Worm (Caenorhabditis elegans) whole organism, young adult: ENCODE measurements around the gene ntl-9.
"Not testable (repeated sequence)": the region's sequence is repeated elsewhere in the genome, so short reads cannot be mapped to it uniquely, and the experiment has no call there.

Source experiments
- B0035.1 ChIP-seq: sonication (generic microtip); optimal IDR thresholded peaks from 2 replicates; lab custom pipeline; 2016; ENCODE audit warnings: missing genetic modification characterization, mild to moderate bottlenecking, missing compliant biosample characterization, missing genotype, missing genetic modification reagents
- C06A6.2 ChIP-seq: fragments of 200-800 bp; sonication (Bioruptor generic); conservative IDR thresholded peaks from 2 replicates; pipeline ENCODE4 v1.3.6; 2022; ENCODE audit warnings: missing genetic modification characterization, missing compliant biosample characterization
- C17E4.6 ChIP-seq: fragments of 200-800 bp; sonication (Bioruptor generic); IDR thresholded peaks from 2 replicates; pipeline ENCODE4 v1.3.6; 2022; ENCODE audit warnings: missing genetic modification reagents, missing genetic modification characterization, missing compliant biosample characterization
- F33H1.4 ChIP-seq: fragments of 200-800 bp; sonication (Bioruptor generic); IDR thresholded peaks from 2 replicates; pipeline ENCODE4 v1.3.6; 2022; ENCODE audit warnings: missing genetic modification reagents, missing genetic modification characterization, missing compliant biosample characterization
- F57C9.4 ChIP-seq: sonication (generic microtip); optimal IDR thresholded peaks from 2 replicates; lab custom pipeline; 2017; ENCODE audit warnings: mild to moderate bottlenecking, missing genetic modification characterization, missing compliant biosample characterization
- K11D2.4 ChIP-seq: fragments of 200-800 bp; sonication (Bioruptor generic); IDR thresholded peaks from 2 replicates; pipeline ENCODE4 v1.3.6; 2022; ENCODE audit warnings: missing genetic modification reagents, missing genetic modification characterization, missing compliant biosample characterization
- Y67H2A.10 ChIP-seq: fragments of 200-800 bp; sonication (Bioruptor generic); conservative IDR thresholded peaks from 2 replicates; pipeline ENCODE4 v1.3.6; 2022; ENCODE audit warnings: missing genetic modification reagents, missing genetic modification characterization, missing compliant biosample characterization
- Y95B8A.8 ChIP-seq: fragments of 200-800 bp; sonication (Bioruptor generic); IDR thresholded peaks from 2 replicates; pipeline ENCODE4 v1.3.6; 2022; ENCODE audit warnings: missing genetic modification reagents, missing genetic modification characterization, missing compliant biosample characterization
- akir-1 ChIP-seq: fragments of 200-800 bp; sonication (Bioruptor generic); optimal IDR thresholded peaks from 2 replicates; lab custom pipeline; 2018; ENCODE audit warnings: mild to moderate bottlenecking, missing genetic modification characterization, moderate library complexity, missing compliant biosample characterization
- athp-1 ChIP-seq: sonication (generic microtip); optimal IDR thresholded peaks from 2 replicates; lab custom pipeline; 2017; ENCODE audit warnings: mild to moderate bottlenecking, missing genetic modification characterization, missing compliant biosample characterization
- attf-3 ChIP-seq: fragments of 200-800 bp; sonication (Bioruptor generic); conservative IDR thresholded peaks from 2 replicates; pipeline ENCODE4 v1.3.6; 2022; ENCODE audit warnings: missing genetic modification reagents, missing genetic modification characterization, missing compliant biosample characterization
- attf-5 ChIP-seq: fragments of 200-800 bp; sonication (Bioruptor generic); optimal IDR thresholded peaks from 2 replicates; lab custom pipeline; 2018; ENCODE audit warnings: mild to moderate bottlenecking, missing genetic modification characterization, missing compliant biosample characterization
- cebp-1 ChIP-seq, 2 experiments: fragments of 200-800 bp in 1 of 2; sonication (Bioruptor generic) in 1 of 2; sonication (generic microtip) in 1 of 2; IDR thresholded peaks in 1 of 2; optimal IDR thresholded peaks in 1 of 2; 2 replicates each; pipeline versions ENCODE4 v1.3.6 to Lab custom; 2017 to 2022; ENCODE audit warnings: missing compliant biosample characterization in 2 of 2, missing genetic modification characterization in 2 of 2, mild to moderate bottlenecking in 1 of 2, missing genetic modification reagents in 1 of 2, moderate library complexity in 1 of 2
- cebp-2 ChIP-seq: fragments of 200-800 bp; sonication (Bioruptor generic); IDR thresholded peaks from 2 replicates; pipeline ENCODE4 v1.3.6; 2022; ENCODE audit warnings: missing genetic modification characterization, missing compliant biosample characterization
- ceh-100 ChIP-seq: fragments of 200-800 bp; sonication (Bioruptor generic); IDR thresholded peaks from 2 replicates; pipeline ENCODE4 v1.3.6; 2022; ENCODE audit warnings: missing genetic modification reagents, missing genetic modification characterization, missing compliant biosample characterization
- ceh-40 ChIP-seq: fragments of 200-800 bp; sonication (Bioruptor generic); IDR thresholded peaks from 2 replicates; pipeline ENCODE4 v1.3.6; 2022; ENCODE audit warnings: missing genetic modification characterization, missing compliant biosample characterization
- ceh-91 ChIP-seq: fragments of 200-800 bp; sonication (Bioruptor generic); IDR thresholded peaks from 2 replicates; pipeline ENCODE4 v1.3.6; 2022; ENCODE audit warnings: missing genetic modification reagents, missing genetic modification characterization, missing compliant biosample characterization
- dpl-1 ChIP-seq: fragments of 150-350 bp; optimal IDR thresholded peaks from 2 replicates; lab custom pipeline; 2014; ENCODE audit warnings: missing biosample characterization, missing genetic modification reagents, missing genetic modification characterization
- egrh-3 ChIP-seq: fragments of 200-800 bp; sonication (Bioruptor generic); IDR thresholded peaks from 2 replicates; pipeline ENCODE4 v1.3.6; 2022; ENCODE audit warnings: missing genetic modification reagents, missing genetic modification characterization, missing compliant biosample characterization
- fkh-3 ChIP-seq: sonication (generic microtip); optimal IDR thresholded peaks from 2 replicates; lab custom pipeline; 2016; ENCODE audit warnings: mild to moderate bottlenecking, missing genetic modification characterization, missing compliant biosample characterization
- him-1 ChIP-seq: sonication (generic microtip); optimal IDR thresholded peaks from 2 replicates; lab custom pipeline; 2016; ENCODE audit warnings: missing genotype, missing genetic modification reagents, missing genetic modification characterization, missing compliant biosample characterization
- hmg-1.2 ChIP-seq: fragments of 200-800 bp; sonication (Bioruptor generic); IDR thresholded peaks from 2 replicates; pipeline ENCODE4 v1.3.6; 2022; ENCODE audit warnings: missing genetic modification reagents, missing genetic modification characterization, missing compliant biosample characterization
- lin-26 ChIP-seq: fragments of 200-800 bp; sonication (Bioruptor generic); IDR thresholded peaks from 2 replicates; pipeline ENCODE4 v1.3.6; 2022; ENCODE audit warnings: missing genetic modification reagents, missing genetic modification characterization, missing compliant biosample characterization
- lin-40 ChIP-seq: sonication (generic microtip); optimal IDR thresholded peaks from 2 replicates; lab custom pipeline; 2016; ENCODE audit warnings: missing genetic modification characterization, mild to moderate bottlenecking, missing compliant biosample characterization, missing genotype, missing genetic modification reagents
- lin-54 ChIP-seq: fragments of 200-800 bp; sonication (Bioruptor generic); optimal IDR thresholded peaks from 2 replicates; lab custom pipeline; 2018; ENCODE audit warnings: mild to moderate bottlenecking, missing genetic modification characterization, missing compliant biosample characterization
- mcd-1 ChIP-seq: fragments of 200-800 bp; sonication (Bioruptor generic); IDR thresholded peaks from 2 replicates; pipeline ENCODE4 v1.3.6; 2022; ENCODE audit warnings: missing genetic modification reagents, missing genetic modification characterization, missing compliant biosample characterization
- mes-4 ChIP-seq: sonication (generic microtip); optimal IDR thresholded peaks from 2 replicates; lab custom pipeline; 2016; ENCODE audit warnings: missing genotype, missing genetic modification characterization, missing compliant biosample characterization
- mxl-1 ChIP-seq: sonication (generic microtip); optimal IDR thresholded peaks from 2 replicates; lab custom pipeline; 2016; ENCODE audit warnings: missing genetic modification characterization, missing compliant biosample characterization
- nfyb-1 ChIP-seq: fragments of 200-800 bp; sonication (Bioruptor generic); IDR thresholded peaks from 2 replicates; pipeline ENCODE4 v1.3.6; 2022; ENCODE audit warnings: missing genetic modification reagents, missing genetic modification characterization, missing compliant biosample characterization
- nhr-120 ChIP-seq: fragments of 200-800 bp; sonication (Bioruptor generic); IDR thresholded peaks from 2 replicates; pipeline ENCODE4 v1.3.6; 2022; ENCODE audit warnings: missing genetic modification characterization, missing compliant biosample characterization
- nhr-27 ChIP-seq: fragments of 200-800 bp; sonication (Bioruptor generic); optimal IDR thresholded peaks from 2 replicates; lab custom pipeline; 2018; ENCODE audit warnings: mild to moderate bottlenecking, missing genetic modification characterization, moderate library complexity, missing compliant biosample characterization
- pbrm-1 ChIP-seq: fragments of 200-800 bp; sonication (Bioruptor generic); IDR thresholded peaks from 2 replicates; pipeline ENCODE4 v1.3.6; 2022; ENCODE audit warnings: missing genetic modification reagents, missing genetic modification characterization, missing compliant biosample characterization
- rcor-1 ChIP-seq: fragments of 200-800 bp; sonication (Bioruptor generic); IDR thresholded peaks from 2 replicates; pipeline ENCODE4 v1.3.6; 2022; ENCODE audit warnings: missing genetic modification reagents, missing genetic modification characterization, missing compliant biosample characterization
- rpc-1 ChIP-seq, 2 experiments: fragments of 150-350 bp in 1 of 2; sonication (generic microtip) in 1 of 2; optimal IDR thresholded peaks; 2 replicates each; lab custom pipeline; 2014 to 2018; ENCODE audit warnings: missing biosample characterization in 1 of 2, missing genetic modification characterization in 1 of 2, missing genetic modification reagents in 1 of 2, missing genotype in 1 of 2
- snpc-3.4 ChIP-seq: sonication (generic microtip); optimal IDR thresholded peaks from 2 replicates; lab custom pipeline; 2017; ENCODE audit warnings: missing genetic modification characterization, mild to moderate bottlenecking, missing compliant biosample characterization, antibody characterized with exemption, moderate library complexity, missing genotype, missing genetic modification reagents
- snpc-4 ChIP-seq, 5 experiments: fragments of 150-350 bp in 1 of 5; sonication (generic microtip) in 4 of 5; optimal IDR thresholded peaks; 2 replicates each; lab custom pipeline; 2014 to 2018; ENCODE audit warnings: missing genetic modification characterization in 5 of 5, missing biosample characterization in 3 of 5, antibody characterized with exemption in 2 of 5, mild to moderate bottlenecking in 2 of 5, missing compliant biosample characterization in 2 of 5, missing genotype in 2 of 5, moderate library complexity in 2 of 5, missing genetic modification reagents in 1 of 5
- tbp1 ChIP-seq: fragments of 200-800 bp; sonication (Bioruptor generic); optimal IDR thresholded peaks from 2 replicates; lab custom pipeline; 2018; ENCODE audit warnings: mild to moderate bottlenecking, missing genetic modification characterization, missing compliant biosample characterization
- zfh-2 ChIP-seq: fragments of 200-800 bp; sonication (Bioruptor generic); conservative IDR thresholded peaks from 2 replicates; pipeline ENCODE4 v1.3.6; 2022; ENCODE audit warnings: missing genetic modification reagents, missing genetic modification characterization, missing compliant biosample characterization
- ztf-18 ChIP-seq: sonication (generic microtip); optimal IDR thresholded peaks from 2 replicates; lab custom pipeline; 2016; ENCODE audit warnings: missing genotype, mild to moderate bottlenecking, missing genetic modification characterization, missing compliant biosample characterization
- ztf-22 ChIP-seq: fragments of 200-800 bp; sonication (Bioruptor generic); optimal IDR thresholded peaks from 2 replicates; lab custom pipeline; 2018; ENCODE audit warnings: mild to moderate bottlenecking, missing genetic modification characterization, moderate library complexity, missing compliant biosample characterization
- ztf-26 ChIP-seq: sonication (generic microtip); optimal IDR thresholded peaks from 2 replicates; lab custom pipeline; 2017; ENCODE audit warnings: missing genetic modification characterization, missing compliant biosample characterization
- ztf-28 ChIP-seq: fragments of 200-800 bp; sonication (Bioruptor generic); IDR thresholded peaks from 2 replicates; pipeline ENCODE4 v1.3.6; 2022; ENCODE audit warnings: missing genetic modification reagents, missing genetic modification characterization, missing compliant biosample characterization

ntl-9 gene

ce11 chrIII:4920221-4920620 lies 24.1 kb upstream of the ntl-9 start, which contains the start of gene ula-1:
Gene ula-1, minus strand, starts transcription at chrIII:4920321.
- no peak for TF ChIP-seq dpl-1
- TF ChIP-seq ztf-22 (GFP tag; lab: Kevin White, UChicago) = no peak
- TF ChIP-seq nhr-27 (tag; lab: Kevin White, UChicago) = no peak
- TF ChIP-seq C17E4.6 = no peak
- TF ChIP-seq ceh-40 = no peak
- TF ChIP-seq snpc-3.4 (tag; lab: Kevin White, UChicago) = no peak
- no peak for TF ChIP-seq akir-1 (GFP tag; lab: Kevin White, UChicago)
- no peak for TF ChIP-seq F57C9.4 (tag; lab: Kevin White, UChicago)

DNA sequence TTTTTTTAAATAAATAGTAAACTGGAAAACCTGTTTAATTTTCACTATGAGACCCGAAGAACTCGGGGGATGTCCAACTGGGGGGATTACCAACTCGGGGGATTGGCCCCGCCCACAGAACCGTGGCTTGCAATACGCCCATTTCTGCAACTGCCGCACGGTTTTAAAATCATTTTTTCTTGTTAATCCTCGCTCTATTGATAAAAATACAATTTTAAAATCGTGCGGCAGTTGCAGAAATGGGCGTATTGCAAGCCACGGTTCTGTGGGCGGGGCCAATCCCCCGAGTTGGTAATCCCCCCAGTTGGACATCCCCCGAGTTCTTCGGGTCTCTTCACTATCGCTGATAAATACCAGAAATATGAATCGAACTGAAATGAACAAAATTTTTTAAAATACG lies 22.3 kb upstream of the ntl-9 start, which contains the start of gene mmab-1:
mmab-1 (minus strand) TSS at position 95 of the 400 bp plus-strand sequence.
- TF ChIP-seq F33H1.4 = peak; percentile 44
- not testable (repeated sequence) for TF ChIP-seq snpc-4 (GFP tag; optimal IDR thresholded peaks at IDR 0.05; lab: Kevin White, UChicago); rpc-1 (tag; optimal IDR thresholded peaks at IDR 0.05; lab: Kevin White, UChicago); cebp-1 (GFP tag; IDR thresholded peaks at IDR 0.05; lab: Robert Waterston, UW)
- peak in 2 of 4 experiments; percentile 5 to 25 for TF ChIP-seq snpc-4 (tag; optimal IDR thresholded peaks at IDR 0.05; lab: Kevin White, UChicago)
- TF ChIP-seq attf-5 (GFP tag; lab: Kevin White, UChicago) = peak; percentile 34
- 0 out of 2 replicates have a peak, but pooled peaks have one; percentile 76 for TF ChIP-seq nhr-120 (GFP tag; lab: Robert Waterston, UW)
- peak; percentile 90 for TF ChIP-seq ceh-100 (GFP tag; lab: Robert Waterston, UW)
- TF ChIP-seq rpc-1 (optimal IDR thresholded peaks at IDR 0.05; lab: Kevin White, UChicago) = peak; percentile 15
- TF ChIP-seq mcd-1 (GFP tag; lab: Robert Waterston, UW) = peak; percentile 89
- peak; percentile 84 for TF ChIP-seq C06A6.2 (GFP tag; lab: Robert Waterston, UW)
- peak; percentile 13; the same call in 1 of the 2 replicates for TF ChIP-seq hmg-1.2
- TF ChIP-seq lin-54 (GFP tag; lab: Kevin White, UChicago) = peak; percentile 11
- peak; percentile 34 for TF ChIP-seq egrh-3 (GFP tag; lab: Robert Waterston, UW)
- peak; percentile 8 for TF ChIP-seq ztf-26 (tag; lab: Kevin White, UChicago)
- peak; percentile 36 for TF ChIP-seq cebp-1 (tag; optimal IDR thresholded peaks at IDR 0.05; lab: Kevin White, UChicago)
- 0 out of 2 replicates have a peak, but pooled peaks have one; percentile 34 for TF ChIP-seq zfh-2 (GFP tag; lab: Robert Waterston, UW)
- peak; percentile 55 for TF ChIP-seq nfyb-1 (GFP tag; lab: Robert Waterston, UW)
- TF ChIP-seq pbrm-1 (GFP tag; lab: Robert Waterston, UW) = peak; percentile 55; the same call in 1 of the 2 replicates
- 0 out of 2 replicates have a peak, but pooled peaks have one; percentile 12 for TF ChIP-seq Y95B8A.8 (GFP tag; lab: Robert Waterston, UW)
- TF ChIP-seq Y67H2A.10 (GFP tag; lab: Robert Waterston, UW) = peak; percentile 42; the same call in 1 of the 2 replicates
- TF ChIP-seq ceh-91 (GFP tag; lab: Robert Waterston, UW) = 0 out of 2 replicates have a peak, but pooled peaks have one; percentile 11
- TF ChIP-seq lin-40 (tag; lab: Kevin White, UChicago) = peak; percentile 27
- TF ChIP-seq cebp-2 (GFP tag; lab: Robert Waterston, UW) = 0 out of 2 replicates have a peak, but pooled peaks have one; percentile 10
- peak; percentile 18; the same call in 1 of the 2 replicates for TF ChIP-seq lin-26 (GFP tag; lab: Robert Waterston, UW)
- TF ChIP-seq attf-3 (GFP tag; lab: Robert Waterston, UW) = peak; percentile 18; the same call in 1 of the 2 replicates
- peak; percentile 6 for TF ChIP-seq ztf-18 (tag; lab: Kevin White, UChicago)
- TF ChIP-seq K11D2.4 (GFP tag; lab: Robert Waterston, UW) = peak; percentile 73
- peak; percentile 21; the same call in 1 of the 2 replicates for TF ChIP-seq C17E4.6

DNA sequence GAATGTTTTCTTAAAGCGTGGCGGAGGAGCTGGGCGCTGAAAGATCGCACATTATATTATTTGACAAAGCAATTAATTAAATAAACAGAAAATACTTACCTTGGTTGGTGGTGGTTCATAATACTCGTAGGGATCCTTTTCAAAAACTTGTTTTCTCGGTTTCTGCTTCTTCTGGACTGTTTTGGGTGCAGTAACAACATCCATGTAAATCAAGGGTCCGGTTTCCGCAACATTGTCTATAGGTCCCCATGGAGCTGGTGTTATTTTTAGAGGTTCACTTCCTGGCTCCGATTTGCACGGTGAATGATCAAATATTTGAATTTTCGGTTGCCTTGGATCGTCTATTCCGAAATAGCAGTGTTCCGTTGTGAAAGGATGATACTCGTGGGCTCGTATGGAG lies 20.2 kb upstream of the ntl-9 start:
- no peak for TF ChIP-seq ztf-28 (GFP tag; lab: Robert Waterston, UW)
- TF ChIP-seq rcor-1 (GFP tag; lab: Robert Waterston, UW) = no peak
- no peak for TF ChIP-seq athp-1
- TF ChIP-seq K11D2.4 (GFP tag; lab: Robert Waterston, UW) = no peak
- TF ChIP-seq fkh-3 (tag; lab: Kevin White, UChicago) = no peak
- no peak for TF ChIP-seq him-1 (tag; lab: Kevin White, UChicago)
- no peak for TF ChIP-seq mxl-1
- TF ChIP-seq mes-4 = no peak
- no peak for TF ChIP-seq tbp1 (GFP tag; lab: Kevin White, UChicago)
- no peak for TF ChIP-seq B0035.1 (tag; lab: Kevin White, UChicago)
- TF ChIP-seq, all 124 proteins: peak for 0
